Fruit fly (Drosophila melanogaster) whole organism, embryonic: ENCODE results near the gene Orc2.

Experiments used
- Antp ChIP-seq: fragments of 200-800 bp; sonication (Bioruptor generic); optimal IDR thresholded peaks from 3 replicates; lab custom pipeline; 2016; ENCODE audit warnings: missing biosample characterization, missing genetic modification characterization
- Bgb ChIP-seq: fragments of 200-800 bp; sonication (Bioruptor generic); IDR thresholded peaks from 2 replicates; pipeline ENCODE4 v1.3.6; 2022; ENCODE audit warnings: missing biosample characterization, missing genetic modification characterization; ENCODE audit not compliant: partially characterized antibody
- CG10267 ChIP-seq: fragments of 200-800 bp; sonication (Bioruptor generic); optimal IDR thresholded peaks from 2 replicates; lab custom pipeline; 2018; ENCODE audit warnings: missing biosample characterization, mild to moderate bottlenecking, missing genetic modification characterization, moderate library complexity
- CG10321 ChIP-seq: fragments of 200-800 bp; sonication (Bioruptor generic); IDR thresholded peaks from 2 replicates; pipeline ENCODE4 v1.3.6; 2022; ENCODE audit warnings: missing biosample characterization, missing genetic modification characterization
- CG10462 ChIP-seq: fragments of 200-800 bp; sonication (Bioruptor generic); optimal IDR thresholded peaks from 2 replicates; lab custom pipeline; 2016; ENCODE audit warnings: missing biosample characterization, missing genetic modification characterization
- CG11504 ChIP-seq: fragments of 200-800 bp; sonication (Bioruptor generic); optimal IDR thresholded peaks from 3 replicates; lab custom pipeline; 2019; ENCODE audit warnings: missing biosample characterization, mild to moderate bottlenecking, missing genetic modification characterization, moderate library complexity
- CG14014 ChIP-seq: fragments of 200-800 bp; sonication (Bioruptor generic); IDR thresholded peaks from 2 replicates; pipeline ENCODE4 v1.3.6; 2022; ENCODE audit warnings: missing biosample characterization, missing genetic modification characterization
- CG15011 ChIP-seq: fragments of 200-800 bp; sonication (Bioruptor generic); optimal IDR thresholded peaks from 3 replicates; lab custom pipeline; 2018; ENCODE audit warnings: missing biosample characterization, mild to moderate bottlenecking, missing genetic modification characterization
- CG1529 ChIP-seq: fragments of 200-800 bp; sonication (Bioruptor generic); optimal IDR thresholded peaks from 3 replicates; lab custom pipeline; 2018; ENCODE audit warnings: missing biosample characterization, missing genetic modification characterization
- CG17359 ChIP-seq: fragments of 200-800 bp; sonication (Bioruptor generic); optimal IDR thresholded peaks from 3 replicates; lab custom pipeline; 2018; ENCODE audit warnings: missing biosample characterization, mild to moderate bottlenecking, missing genetic modification characterization, moderate library complexity
- CG17568 ChIP-seq: fragments of 200-800 bp; sonication (Bioruptor generic); optimal IDR thresholded peaks from 2 replicates; lab custom pipeline; 2018; ENCODE audit warnings: missing biosample characterization, mild to moderate bottlenecking, missing genetic modification characterization, moderate library complexity
- CG18619 ChIP-seq: fragments of 200-800 bp; sonication (Bioruptor generic); optimal IDR thresholded peaks from 3 replicates; lab custom pipeline; 2017; ENCODE audit warnings: missing biosample characterization, mild to moderate bottlenecking, missing genetic modification characterization
- CG2120 ChIP-seq: fragments of 200-800 bp; sonication (Bioruptor generic); optimal IDR thresholded peaks from 3 replicates; lab custom pipeline; 2016; ENCODE audit warnings: missing biosample characterization, missing genetic modification characterization
- CG2129 ChIP-seq: fragments of 200-800 bp; sonication (Bioruptor generic); IDR thresholded peaks from 2 replicates; pipeline ENCODE4 v1.3.6; 2022; ENCODE audit warnings: missing biosample characterization, missing genetic modification characterization; ENCODE audit not compliant: partially characterized antibody
- CG3065 ChIP-seq: fragments of 200-800 bp; sonication (Bioruptor generic); optimal IDR thresholded peaks from 2 replicates; lab custom pipeline; 2016; ENCODE audit warnings: missing biosample characterization, missing genetic modification characterization
- CG31388 ChIP-seq: fragments of 200-800 bp; sonication (Bioruptor generic); optimal IDR thresholded peaks from 2 replicates; lab custom pipeline; 2016; ENCODE audit warnings: missing biosample characterization, missing genetic modification characterization
- CG31441 ChIP-seq: fragments of 200-800 bp; sonication (Bioruptor generic); IDR thresholded peaks from 2 replicates; pipeline ENCODE4 v1.3.6; 2022; ENCODE audit warnings: missing biosample characterization, missing genetic modification characterization
- CG32767 ChIP-seq: fragments of 200-800 bp; sonication (Bioruptor generic); IDR thresholded peaks from 2 replicates; pipeline ENCODE4 v1.3.6; 2022; ENCODE audit warnings: missing biosample characterization, missing genetic modification characterization
- CG33213 ChIP-seq: fragments of 200-800 bp; sonication (Bioruptor generic); optimal IDR thresholded peaks from 3 replicates; lab custom pipeline; 2016; ENCODE audit warnings: missing biosample characterization, missing genetic modification characterization
- CG3407 ChIP-seq: fragments of 200-800 bp; sonication (Bioruptor generic); optimal IDR thresholded peaks from 2 replicates; lab custom pipeline; 2018; ENCODE audit warnings: missing biosample characterization, mild to moderate bottlenecking, missing genetic modification characterization
- CG4282 ChIP-seq: fragments of 200-800 bp; sonication (Bioruptor generic); optimal IDR thresholded peaks from 2 replicates; lab custom pipeline; 2016; ENCODE audit warnings: missing biosample characterization, missing genetic modification characterization
- CG7372 ChIP-seq: fragments of 200-800 bp; sonication (Bioruptor generic); IDR thresholded peaks from 2 replicates; pipeline ENCODE4 v1.3.6; 2022; ENCODE audit warnings: missing biosample characterization, missing genetic modification characterization
- CG9215 ChIP-seq: fragments of 200-800 bp; sonication (Bioruptor generic); IDR thresholded peaks from 2 replicates; pipeline ENCODE4 v1.3.6; 2022; ENCODE audit warnings: missing biosample characterization, missing genetic modification characterization
- CG9876 ChIP-seq: fragments of 200-800 bp; sonication (Bioruptor generic); optimal IDR thresholded peaks from 2 replicates; lab custom pipeline; 2016; ENCODE audit warnings: missing biosample characterization, missing genetic modification characterization
- CG9932 ChIP-seq: fragments of 200-800 bp; sonication (Bioruptor generic); IDR thresholded peaks from 2 replicates; pipeline ENCODE4 v1.3.6; 2022; ENCODE audit warnings: missing biosample characterization, missing genetic modification characterization
- CHES-1-like ChIP-seq: fragments of 200-800 bp; sonication (Bioruptor generic); optimal IDR thresholded peaks from 2 replicates; lab custom pipeline; 2016; ENCODE audit warnings: missing biosample characterization, missing genetic modification characterization
- CrebB ChIP-seq: fragments of 200-800 bp; sonication (Bioruptor generic); optimal IDR thresholded peaks from 3 replicates; lab custom pipeline; 2018; ENCODE audit warnings: missing biosample characterization, mild to moderate bottlenecking, missing genetic modification characterization
- Dip2 ChIP-seq: fragments of 200-800 bp; sonication (Bioruptor generic); IDR thresholded peaks from 2 replicates; pipeline ENCODE4 v1.3.6; 2022; ENCODE audit warnings: missing biosample characterization, missing genetic modification characterization
- E2f2 ChIP-seq: fragments of 200-800 bp; sonication (Bioruptor generic); IDR thresholded peaks from 2 replicates; pipeline ENCODE4 v1.3.6; 2022; ENCODE audit warnings: missing biosample characterization, missing genetic modification characterization
- ERR ChIP-seq: fragments of 200-800 bp; sonication (Bioruptor generic); optimal IDR thresholded peaks from 2 replicates; lab custom pipeline; 2016; ENCODE audit warnings: missing biosample characterization, missing genetic modification characterization
- Fer2 ChIP-seq: fragments of 200-800 bp; sonication (Bioruptor generic); optimal IDR thresholded peaks from 2 replicates; lab custom pipeline; 2018; ENCODE audit warnings: missing biosample characterization, mild to moderate bottlenecking, missing genetic modification characterization, moderate library complexity
- Meics ChIP-seq: fragments of 200-800 bp; sonication (Bioruptor generic); optimal IDR thresholded peaks from 2 replicates; lab custom pipeline; 2017; ENCODE audit warnings: missing biosample characterization, mild to moderate bottlenecking, missing genetic modification characterization
- Oli ChIP-seq: fragments of 200-800 bp; sonication (Bioruptor generic); optimal IDR thresholded peaks from 2 replicates; lab custom pipeline; 2018; ENCODE audit warnings: missing biosample characterization, mild to moderate bottlenecking, missing genetic modification characterization, moderate library complexity
- Opbp ChIP-seq: fragments of 200-800 bp; sonication (Bioruptor generic); IDR thresholded peaks from 3 replicates; pipeline ENCODE4 v1.3.6; 2022; ENCODE audit warnings: missing biosample characterization, missing genetic modification characterization; ENCODE audit not compliant: partially characterized antibody
- PHDP ChIP-seq: fragments of 200-800 bp; sonication (Bioruptor generic); optimal IDR thresholded peaks from 3 replicates; lab custom pipeline; 2018; ENCODE audit warnings: missing biosample characterization, mild to moderate bottlenecking, missing genetic modification characterization, moderate library complexity
- Poxn ChIP-seq: fragments of 200-800 bp; sonication (Bioruptor generic); IDR thresholded peaks from 2 replicates; pipeline ENCODE4 v1.3.6; 2022; ENCODE audit warnings: missing biosample characterization, missing genetic modification characterization
- Ssrp ChIP-seq: fragments of 200-800 bp; sonication (Bioruptor generic); optimal IDR thresholded peaks from 2 replicates; lab custom pipeline; 2018; ENCODE audit warnings: missing biosample characterization, mild to moderate bottlenecking, missing genetic modification characterization, moderate library complexity
- Xbp1 ChIP-seq: fragments of 200-800 bp; sonication (Bioruptor generic); optimal IDR thresholded peaks from 3 replicates; lab custom pipeline; 2016; ENCODE audit warnings: missing biosample characterization, mild to moderate bottlenecking, missing genetic modification characterization
- ash1 ChIP-seq: fragments of 200-800 bp; sonication (Bioruptor generic); optimal IDR thresholded peaks from 2 replicates; lab custom pipeline; 2018; ENCODE audit warnings: missing biosample characterization, mild to moderate bottlenecking, missing genetic modification characterization
- cas ChIP-seq: fragments of 200-800 bp; sonication (Bioruptor generic); IDR thresholded peaks from 2 replicates; pipeline ENCODE4 v1.3.6; 2022; ENCODE audit warnings: missing biosample characterization, missing genetic modification characterization
- chinmo ChIP-seq: fragments of 200-800 bp; sonication (Bioruptor generic); IDR thresholded peaks from 4 replicates; pipeline ENCODE4 v1.3.6; 2022; ENCODE audit warnings: missing biosample characterization, missing genetic modification characterization; ENCODE audit not compliant: partially characterized antibody
- grn ChIP-seq: fragments of 200-800 bp; sonication (Bioruptor generic); optimal IDR thresholded peaks from 3 replicates; lab custom pipeline; 2017; ENCODE audit warnings: missing biosample characterization, missing genetic modification characterization
- klu ChIP-seq: fragments of 200-800 bp; sonication (Bioruptor generic); IDR thresholded peaks from 2 replicates; pipeline ENCODE4 v1.3.6; 2022; ENCODE audit warnings: missing biosample characterization, missing genetic modification characterization
- kni ChIP-seq: fragments of 200-800 bp; sonication (Bioruptor generic); optimal IDR thresholded peaks from 3 replicates; lab custom pipeline; 2017; ENCODE audit warnings: mild to moderate bottlenecking, missing biosample characterization, missing genetic modification reagents, missing genetic modification characterization
- lbe ChIP-seq: fragments of 200-800 bp; sonication (Bioruptor generic); optimal IDR thresholded peaks from 2 replicates; lab custom pipeline; 2016; ENCODE audit warnings: missing biosample characterization, mild to moderate bottlenecking, missing genetic modification characterization
- lilli ChIP-seq: fragments of 200-800 bp; sonication (Bioruptor generic); optimal IDR thresholded peaks from 3 replicates; lab custom pipeline; 2016; ENCODE audit warnings: missing biosample characterization, missing genetic modification characterization
- oc ChIP-seq: fragments of 200-800 bp; sonication (Bioruptor generic); optimal IDR thresholded peaks from 2 replicates; lab custom pipeline; 2018; ENCODE audit warnings: missing biosample characterization, mild to moderate bottlenecking, missing genetic modification characterization, moderate library complexity
- phol ChIP-seq: fragments of 200-800 bp; sonication (Bioruptor generic); optimal IDR thresholded peaks from 3 replicates; lab custom pipeline; 2018; ENCODE audit warnings: missing biosample characterization, mild to moderate bottlenecking, missing genetic modification characterization, moderate library complexity
- toy ChIP-seq: fragments of 200-800 bp; sonication (Bioruptor generic); IDR thresholded peaks from 2 replicates; pipeline ENCODE4 v1.3.6; 2022; ENCODE audit warnings: missing biosample characterization, missing genetic modification characterization
- vfl ChIP-seq: fragments of 200-800 bp; sonication (Bioruptor generic); optimal IDR thresholded peaks from 2 replicates; lab custom pipeline; 2016; ENCODE audit warnings: missing biosample characterization, missing genetic modification characterization
- wor ChIP-seq: fragments of 200-800 bp; sonication (Bioruptor generic); IDR thresholded peaks from 2 replicates; pipeline ENCODE4 v1.3.6; 2022; ENCODE audit warnings: missing biosample characterization, missing genetic modification characterization

Orc2 gene

dm6 chr3R:14002146-14002846 lies 37.6 kb downstream of the Orc2 start (continued):
- TF ChIP-seq CG10267 (tag; lab: Kevin White, UChicago) (peak; percentile 12), lbe (GFP tag; lab: Kevin White, UChicago) (no peak), ash1 (no peak), CG9215 (GFP tag; lab: Robert Waterston, UW) (no peak), toy (GFP tag; lab: Robert Waterston, UW) (no peak), wor (no peak), CG10462 (GFP tag; lab: Kevin White, UChicago) (no peak), E2f2 (no peak), PHDP (tag; lab: Kevin White, UChicago) (no peak), CG10321 (no peak), CG17359 (peak; percentile 65), CG14014 (no peak), Poxn (GFP tag; lab: Robert Waterston, UW) (no peak), CG9932 (GFP tag; lab: Robert Waterston, UW) (no peak), Bgb (no peak), CG17568 (no peak), Fer2 (tag; lab: Kevin White, UChicago) (no peak), grn (GFP tag; lab: Kevin White, UChicago) (no peak), CG31441 (peak; percentile 8; the same call in 1 of the 2 replicates), CG1529 (GFP tag; lab: Kevin White, UChicago) (no peak), oc (tag; lab: Kevin White, UChicago) (no peak), chinmo (GFP tag; lab: Robert Waterston, UW) (no peak), CG11504 (tag; lab: Kevin White, UChicago) (peak; percentile 68), Dip2 (GFP tag; lab: Robert Waterston, UW) (no peak), CG18619 (GFP tag; lab: Kevin White, UChicago) (no peak), lilli (GFP tag; lab: Kevin White, UChicago) (no peak), CG31388 (no peak), CG3065 (GFP tag; lab: Kevin White, UChicago) (no peak), cas (GFP tag; lab: Robert Waterston, UW) (no peak), CG15011 (no peak), CG32767 (GFP tag; lab: Robert Waterston, UW) (no peak), Ssrp (tag; lab: Kevin White, UChicago) (peak; percentile 22), CHES-1-like (GFP tag; lab: Kevin White, UChicago) (no peak), CG2120 (no peak), CG33213 (GFP tag; lab: Kevin White, UChicago) (no peak), Antp (GFP tag; lab: Kevin White, UChicago) (no peak), CG9876 (GFP tag; lab: Kevin White, UChicago) (no peak), kni (peak; percentile 39), vfl (GFP tag; lab: Kevin White, UChicago) (no peak), CrebB (tag; lab: Kevin White, UChicago) (no peak), Xbp1 (GFP tag; lab: Kevin White, UChicago) (no peak), CG7372 (GFP tag; lab: Robert Waterston, UW) (no peak), Opbp (no peak), phol (tag; lab: Kevin White, UChicago) (peak; percentile 38), CG3407 (GFP tag; lab: Kevin White, UChicago) (no peak), Meics (no peak), CG2129 (GFP tag; lab: Robert Waterston, UW) (no peak), ERR (GFP tag; lab: Kevin White, UChicago) (no peak), CG4282 (GFP tag; lab: Kevin White, UChicago) (no peak), klu (GFP tag; lab: Robert Waterston, UW) (no peak), Oli (tag; lab: Kevin White, UChicago) (peak; percentile 23)
